Fruit fly (Drosophila melanogaster): ENCODE data around the gene Pc.
A peak's percentile ranks its signal among the peaks of the same experiment; 100 is the strongest.

Gene Pc

DNA sequence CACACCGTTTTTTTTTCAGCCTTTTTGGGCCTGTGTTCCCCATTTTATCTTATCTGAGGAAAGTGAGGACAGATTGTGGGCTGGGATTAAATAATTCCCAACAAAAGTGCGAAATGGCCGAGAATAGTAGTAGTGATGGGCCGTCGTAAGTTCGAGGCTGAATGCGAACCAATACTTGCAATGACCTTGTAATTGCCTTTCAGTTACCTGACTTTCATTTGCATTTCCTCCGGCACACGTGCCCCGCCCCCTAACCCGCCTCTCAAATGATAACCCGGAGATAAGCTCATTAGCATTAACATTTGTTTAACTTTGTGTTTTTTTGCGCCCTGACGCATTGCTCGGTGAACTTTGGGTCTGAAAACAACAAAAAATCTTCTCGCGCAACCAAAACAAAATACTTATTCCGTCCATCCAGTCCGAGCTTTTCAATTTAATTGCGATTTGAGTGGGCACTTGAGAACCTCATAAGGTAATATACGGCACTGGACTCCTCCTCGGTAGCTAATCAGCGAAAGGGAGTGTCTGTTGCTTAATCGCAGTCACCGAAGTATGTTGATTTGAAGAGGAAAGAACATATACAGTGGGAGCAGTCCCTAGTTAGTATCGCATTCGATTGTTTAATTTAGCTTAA, 39.8 kb downstream of the Pc start:
- TF ChIP-seq CG33017 (tag; optimal IDR thresholded peaks at IDR 0.05), result no peak
- no peak for TF ChIP-seq Clk (GFP tag; optimal IDR thresholded peaks at IDR 0.05)
- peak; percentile 66 for TF ChIP-seq cic (GFP tag; optimal IDR thresholded peaks at IDR 0.05)
- no peak for TF ChIP-seq tj (GFP tag; optimal IDR thresholded peaks at IDR 0.05)
- TF ChIP-seq CG7101 (tag; optimal IDR thresholded peaks at IDR 0.05), result no peak
- peak; percentile 24 for TF ChIP-seq Mnt (GFP tag; optimal IDR thresholded peaks at IDR 0.05)
- TF ChIP-seq CG12768 (GFP tag; optimal IDR thresholded peaks at IDR 0.05), result peak; percentile 56

DNA sequence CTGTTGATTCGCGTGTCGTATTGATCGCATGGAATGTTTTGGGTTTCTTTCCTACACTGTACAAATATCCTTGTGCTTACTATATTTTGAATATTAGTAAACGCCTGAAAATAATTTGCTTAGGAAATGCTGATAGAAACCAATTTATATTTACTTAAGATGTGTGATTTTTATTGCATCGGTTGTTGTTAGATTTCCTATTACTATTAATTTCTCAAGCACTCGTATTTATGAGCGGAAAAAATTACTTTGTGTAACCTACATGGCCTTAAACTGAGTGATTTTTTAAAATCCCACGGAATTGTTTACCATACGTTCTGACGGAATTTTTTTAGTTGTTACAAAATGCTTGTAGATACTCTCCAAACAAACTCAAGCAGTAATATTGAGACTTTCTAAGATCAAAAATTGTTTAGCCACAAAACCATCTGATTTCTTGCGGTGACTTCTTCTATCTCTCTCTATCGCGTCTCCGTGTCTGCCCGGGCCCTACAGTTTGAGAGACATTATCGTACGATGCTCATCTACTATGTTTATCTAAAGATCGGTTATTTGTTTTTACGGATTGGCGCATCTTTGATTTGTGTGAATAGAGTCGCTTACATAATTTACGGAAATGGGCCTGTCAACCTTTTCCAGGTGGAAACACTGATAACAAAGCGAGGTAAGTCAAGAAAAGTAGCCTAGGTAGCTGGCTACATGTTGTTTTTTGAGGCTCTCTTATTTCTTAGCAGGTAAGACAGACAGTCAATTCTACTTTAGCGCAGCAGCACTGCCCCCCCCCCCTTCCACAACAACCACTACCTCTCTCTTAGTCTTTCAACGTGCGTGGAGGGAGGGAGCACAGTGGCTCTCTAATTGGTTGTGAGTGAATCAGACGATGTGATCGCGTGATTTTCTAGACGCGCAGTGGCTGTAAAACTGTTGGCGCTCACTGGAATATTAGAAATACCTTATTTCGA, 41.2 kb downstream of the Pc start:
- TF ChIP-seq CG7045 (GFP tag; optimal IDR thresholded peaks at IDR 0.05) (peak; percentile 56), Crg-1 (GFP tag; optimal IDR thresholded peaks at IDR 0.05) (no peak), ovo (GFP tag; optimal IDR thresholded peaks at IDR 0.05) (peak; percentile 46), bab1 (GFP tag; optimal IDR thresholded peaks at IDR 0.05) (peak; percentile 78), pad (GFP tag; optimal IDR thresholded peaks at IDR 0.05) (peak; percentile 46), cnc (optimal IDR thresholded peaks at IDR 0.05) (no peak), toe (GFP tag; optimal IDR thresholded peaks at IDR 0.05) (peak; percentile 28), CG1620 (GFP tag; optimal IDR thresholded peaks at IDR 0.05) (peak; percentile 9), CG33017 (tag; optimal IDR thresholded peaks at IDR 0.05) (no peak), CG12768 (GFP tag; optimal IDR thresholded peaks at IDR 0.05) (peak; percentile 62), CG14711 (tag; optimal IDR thresholded peaks at IDR 0.05) (peak; percentile 55), tj (GFP tag; optimal IDR thresholded peaks at IDR 0.05) (peak; percentile 23), CG7101 (tag; optimal IDR thresholded peaks at IDR 0.05) (peak; percentile 52)

DNA sequence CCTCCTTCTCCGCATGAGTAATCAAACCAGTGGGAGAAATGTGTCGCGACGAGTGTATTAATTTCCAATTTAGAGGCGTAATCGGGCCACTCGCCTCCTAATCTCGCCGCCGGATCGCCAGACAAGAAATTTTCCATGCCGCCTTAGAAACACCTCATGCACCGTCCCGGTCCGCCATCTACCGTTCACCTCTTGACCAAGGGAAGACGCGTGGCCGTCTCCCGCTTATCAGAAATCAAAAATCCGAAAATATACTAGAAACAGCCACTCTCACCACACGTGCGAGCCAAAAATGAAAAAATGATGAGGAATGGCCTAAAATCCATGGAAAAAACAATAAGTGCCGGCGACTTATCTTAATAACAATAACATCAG, 41.9 kb downstream of the Pc start:
- TF ChIP-seq Clk (GFP tag; optimal IDR thresholded peaks at IDR 0.05) (no peak), pad (GFP tag; optimal IDR thresholded peaks at IDR 0.05) (no peak), CG7045 (GFP tag; optimal IDR thresholded peaks at IDR 0.05) (no peak), CG5204 (GFP tag; optimal IDR thresholded peaks at IDR 0.05) (no peak), ovo (GFP tag; optimal IDR thresholded peaks at IDR 0.05) (no peak), CG12768 (GFP tag; optimal IDR thresholded peaks at IDR 0.05) (no peak), kay (GFP tag; ENCODE audit: borderline replicate concordance) (no peak), cic (GFP tag; optimal IDR thresholded peaks at IDR 0.05) (no peak), Hr96 (GFP tag; optimal IDR thresholded peaks at IDR 0.05) (no peak)

DNA sequence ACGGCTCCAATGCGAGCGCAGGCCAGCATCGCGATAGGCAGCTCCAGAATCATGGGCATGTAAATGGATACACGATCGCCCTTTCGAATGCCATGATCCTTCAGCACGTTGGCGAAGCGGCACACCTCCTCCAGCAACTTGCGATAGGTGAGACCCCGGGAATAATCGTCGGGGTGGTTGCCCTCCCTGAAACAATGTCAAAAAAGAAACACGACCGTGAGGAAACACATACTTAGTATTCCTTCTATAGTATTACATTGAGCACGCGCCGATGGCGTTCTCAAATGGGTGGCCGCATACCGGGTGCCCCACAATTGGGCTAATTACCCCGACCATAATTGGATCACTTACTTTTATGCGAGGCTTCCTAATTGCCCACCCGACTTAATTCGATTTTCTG, 44.3 kb downstream of the Pc start:
- TF ChIP-seq pad (GFP tag; optimal IDR thresholded peaks at IDR 0.05) (no peak), CG14711 (tag; optimal IDR thresholded peaks at IDR 0.05) (no peak), CG7101 (tag; optimal IDR thresholded peaks at IDR 0.05) (peak; percentile 5), Hr96 (GFP tag; optimal IDR thresholded peaks at IDR 0.05) (no peak)

DNA sequence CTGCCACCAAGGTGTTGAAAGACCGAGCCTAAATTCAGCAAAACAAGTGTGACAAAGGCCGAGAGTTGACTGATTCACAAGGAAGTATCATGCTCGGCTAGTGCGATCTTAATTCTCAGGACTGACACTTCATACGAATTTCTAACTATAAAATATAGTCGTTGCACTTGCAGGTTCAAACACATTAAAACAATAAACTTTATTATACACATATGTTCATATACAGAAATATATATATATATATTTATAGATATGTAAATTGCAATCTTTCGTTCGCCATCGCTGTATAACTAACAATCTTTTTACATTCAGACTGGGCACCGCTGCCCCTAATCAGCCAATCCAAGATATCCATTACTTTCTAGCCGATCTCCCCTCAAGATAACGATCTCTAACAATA, 47.3 kb downstream of the Pc start, which contains the start of gene CG9389:
TSS of gene CG9389 (minus strand) at position 101 of the 400 bp plus-strand sequence.
- TF ChIP-seq Crg-1 (GFP tag; optimal IDR thresholded peaks at IDR 0.05), result no peak
- no peak for TF ChIP-seq pad (GFP tag; optimal IDR thresholded peaks at IDR 0.05)
- no peak for TF ChIP-seq bab1 (GFP tag; optimal IDR thresholded peaks at IDR 0.05)
- no peak for TF ChIP-seq cic (GFP tag; optimal IDR thresholded peaks at IDR 0.05)
- TF ChIP-seq tj (GFP tag; optimal IDR thresholded peaks at IDR 0.05), result no peak
- no peak for TF ChIP-seq CG14711 (tag; optimal IDR thresholded peaks at IDR 0.05)
- no peak for TF ChIP-seq CG12768 (GFP tag; optimal IDR thresholded peaks at IDR 0.05)
- no peak for TF ChIP-seq CG1620 (GFP tag; optimal IDR thresholded peaks at IDR 0.05)

DNA sequence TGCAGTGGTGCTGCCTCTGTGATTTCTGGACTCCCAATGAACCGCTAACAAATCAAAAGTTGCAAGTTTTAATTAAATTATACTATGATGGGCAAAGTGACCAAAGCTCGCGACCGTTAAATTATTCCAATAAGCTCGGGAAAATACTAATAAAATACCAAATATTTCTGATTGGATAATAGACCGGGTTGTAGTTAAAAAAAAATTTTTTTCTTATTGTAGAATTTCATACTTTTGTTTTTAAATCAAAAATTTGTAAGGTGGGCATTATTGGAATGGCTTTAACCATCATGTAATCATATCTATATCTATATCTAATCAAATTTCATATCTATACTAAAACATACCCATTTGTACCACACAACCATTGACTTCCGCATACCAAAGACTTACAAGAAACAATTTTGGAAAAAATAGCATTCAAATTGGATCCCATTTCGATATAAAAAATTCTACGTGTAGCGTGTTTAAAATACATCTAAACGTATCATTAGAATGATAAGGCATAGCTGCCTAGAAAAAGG, 49.9 kb downstream of the Pc start, which contains the start of gene CG9391:
TSS of gene CG9391 (minus strand) at position 474 of the 524 bp plus-strand sequence.
- TF ChIP-seq CG14711 (tag; optimal IDR thresholded peaks at IDR 0.05), result peak; percentile 5
- TF ChIP-seq cnc (optimal IDR thresholded peaks at IDR 0.05), result no peak

DNA sequence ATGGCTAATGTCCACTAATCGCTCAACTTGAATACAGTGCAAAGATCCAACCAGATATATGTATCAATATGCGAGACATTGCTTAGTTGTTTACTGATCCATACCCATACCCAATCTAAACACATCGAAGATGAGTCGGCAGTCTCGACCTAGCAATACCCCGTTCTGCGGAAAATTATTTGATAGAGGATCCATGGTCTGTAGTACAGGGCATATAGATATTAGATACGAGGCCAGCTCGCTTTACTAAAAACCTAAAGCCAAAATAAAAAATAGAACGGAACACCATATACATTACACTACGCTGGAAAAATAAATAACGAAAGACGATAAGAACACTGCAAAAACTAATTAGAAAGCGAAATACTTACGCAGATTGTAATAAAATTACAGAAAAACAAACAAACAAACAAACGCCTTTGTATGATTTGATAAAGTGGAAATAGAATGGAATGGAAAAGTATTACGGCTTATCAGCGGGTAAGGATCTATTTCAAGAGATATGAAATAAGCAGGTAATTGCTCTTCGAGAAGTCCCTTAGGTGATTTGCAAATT, 51.6 kb downstream of the Pc start:
- TF ChIP-seq bab1 (GFP tag; optimal IDR thresholded peaks at IDR 0.05) (no peak), cic (GFP tag; optimal IDR thresholded peaks at IDR 0.05) (peak; percentile 58), CG1620 (GFP tag; optimal IDR thresholded peaks at IDR 0.05) (no peak), ovo (GFP tag; optimal IDR thresholded peaks at IDR 0.05) (no peak), Hr96 (GFP tag; optimal IDR thresholded peaks at IDR 0.05) (no peak), CG12768 (GFP tag; optimal IDR thresholded peaks at IDR 0.05) (peak; percentile 41), CG7045 (GFP tag; optimal IDR thresholded peaks at IDR 0.05) (no peak), Mnt (GFP tag; optimal IDR thresholded peaks at IDR 0.05) (no peak), pad (GFP tag; optimal IDR thresholded peaks at IDR 0.05) (peak; percentile 9), CG11617 (GFP tag; optimal IDR thresholded peaks at IDR 0.05) (peak; percentile 17), CG33017 (tag; optimal IDR thresholded peaks at IDR 0.05) (peak; percentile 32), CG5204 (GFP tag; optimal IDR thresholded peaks at IDR 0.05) (no peak), toe (GFP tag; optimal IDR thresholded peaks at IDR 0.05) (no peak), tj (GFP tag; optimal IDR thresholded peaks at IDR 0.05) (no peak), CG7101 (tag; optimal IDR thresholded peaks at IDR 0.05) (peak; percentile 2), Crg-1 (GFP tag; optimal IDR thresholded peaks at IDR 0.05) (no peak), kay (GFP tag; ENCODE audit: borderline replicate concordance) (no peak), cnc (optimal IDR thresholded peaks at IDR 0.05) (no peak), Clk (GFP tag; optimal IDR thresholded peaks at IDR 0.05) (no peak), CG14711 (tag; optimal IDR thresholded peaks at IDR 0.05) (peak; percentile 8)
